Worm (Caenorhabditis elegans) whole organism, L4 larva: Measurements from ENCODE around the gene cyp-14A2.
A peak's percentile ranks its signal among the peaks of the same experiment; 100 is the strongest.

ENCODE experiments used
- F10B5.3 ChIP-seq: sonication (generic microtip); optimal IDR thresholded peaks from 2 replicates; lab custom pipeline; 2016; ENCODE audit warnings: mild to moderate bottlenecking, missing genetic modification characterization, missing compliant biosample characterization
- R02D3.7 ChIP-seq: fragments of 150-350 bp; sonication (generic microtip); optimal IDR thresholded peaks from 3 replicates; lab custom pipeline; 2014; ENCODE audit warnings: missing biosample characterization, missing genetic modification characterization
- T20F7.1 ChIP-seq: fragments of 200-800 bp; sonication (Bioruptor generic); optimal IDR thresholded peaks from 2 replicates; lab custom pipeline; 2018; ENCODE audit warnings: mild to moderate bottlenecking, missing genetic modification characterization, missing compliant biosample characterization
- Y48G9A.11 ChIP-seq: fragments of 200-800 bp; sonication (Bioruptor generic); IDR thresholded peaks from 2 replicates; pipeline ENCODE4 v1.3.6; 2022; ENCODE audit warnings: missing genetic modification reagents, missing genetic modification characterization, missing compliant biosample characterization
- Y75B8A.6 ChIP-seq: fragments of 200-800 bp; sonication (Bioruptor generic); IDR thresholded peaks from 2 replicates; pipeline ENCODE4 v1.3.6; 2022; ENCODE audit warnings: missing genetic modification reagents, missing genetic modification characterization, missing compliant biosample characterization
- aha-1 ChIP-seq: fragments of 150-350 bp; peaks from one replicate; lab custom pipeline; 2014; ENCODE audit warnings: missing biosample characterization, missing genetic modification characterization
- aly-2 ChIP-seq: sonication (generic microtip); optimal IDR thresholded peaks from 2 replicates; lab custom pipeline; 2018; ENCODE audit warnings: missing biosample characterization, missing genetic modification characterization
- ceh-20 ChIP-seq: fragments of 200-800 bp; sonication (Bioruptor generic); IDR thresholded peaks from 2 replicates; pipeline ENCODE4 v1.3.6; 2022; ENCODE audit warnings: missing genetic modification reagents, missing genetic modification characterization, missing compliant biosample characterization
- ceh-32 ChIP-seq: sonication (generic microtip); optimal IDR thresholded peaks from 2 replicates; lab custom pipeline; 2016; ENCODE audit warnings: mild to moderate bottlenecking, missing genetic modification characterization, missing compliant biosample characterization; ENCODE audit not compliant: poor library complexity
- ceh-62 ChIP-seq: sonication (generic microtip); optimal IDR thresholded peaks from 2 replicates; lab custom pipeline; 2017; ENCODE audit warnings: missing biosample characterization, missing genetic modification characterization
- daf-12 ChIP-seq: fragments of 150-350 bp; optimal IDR thresholded peaks from 2 replicates; lab custom pipeline; 2014; ENCODE audit warnings: missing biosample characterization, missing genetic modification reagents, missing genetic modification characterization
- dmd-8 ChIP-seq: fragments of 200-800 bp; sonication (Bioruptor generic); IDR thresholded peaks from 2 replicates; pipeline ENCODE4 v1.3.6; 2022; ENCODE audit warnings: missing genetic modification characterization, missing compliant biosample characterization
- dmd-9 ChIP-seq: fragments of 200-800 bp; sonication (Bioruptor generic); IDR thresholded peaks from 2 replicates; pipeline ENCODE4 v1.3.6; 2022; ENCODE audit warnings: missing genetic modification reagents, missing genetic modification characterization, missing compliant biosample characterization
- dve-1 ChIP-seq: sonication (generic microtip); optimal IDR thresholded peaks from 2 replicates; lab custom pipeline; 2017; ENCODE audit warnings: antibody characterized with exemption, mild to moderate bottlenecking, missing genetic modification characterization, missing compliant biosample characterization; ENCODE audit not compliant: insufficient read depth
- egl-43 ChIP-seq: fragments of 200-800 bp; sonication (Bioruptor generic); IDR thresholded peaks from 2 replicates; pipeline ENCODE4 v1.3.6; 2022; ENCODE audit warnings: missing genetic modification reagents, missing genetic modification characterization, missing compliant biosample characterization
- fos-1 ChIP-seq: fragments of 150-350 bp; optimal IDR thresholded peaks from 2 replicates; lab custom pipeline; 2014; ENCODE audit warnings: missing biosample characterization, missing genetic modification characterization
- hmg-1.1 ChIP-seq: fragments of 200-800 bp; sonication (Bioruptor generic); IDR thresholded peaks from 2 replicates; pipeline ENCODE4 v1.3.6; 2022; ENCODE audit warnings: missing genetic modification reagents, missing genetic modification characterization, missing compliant biosample characterization
- jun-1 ChIP-seq: fragments of 150-350 bp; optimal IDR thresholded peaks from 2 replicates; lab custom pipeline; 2014; ENCODE audit warnings: missing biosample characterization, missing genetic modification reagents, missing genetic modification characterization
- lin-1 ChIP-seq: fragments of 200-800 bp; sonication (Bioruptor generic); IDR thresholded peaks from 2 replicates; pipeline ENCODE4 v1.3.6; 2022; ENCODE audit warnings: missing genetic modification reagents, missing genetic modification characterization, missing compliant biosample characterization
- lin-15B ChIP-seq: fragments of 150-350 bp; sonication (generic microtip); optimal IDR thresholded peaks from 3 replicates; lab custom pipeline; 2014; ENCODE audit warnings: missing biosample characterization, missing genetic modification characterization
- lsy-2 ChIP-seq, 2 experiments: fragments of 150-350 bp in 1 of 2; sonication (generic microtip) in 1 of 2; optimal IDR thresholded peaks; 2 replicates each; lab custom pipeline; 2014 to 2017; ENCODE audit warnings: missing biosample characterization in 2 of 2, missing genetic modification characterization in 2 of 2
- madf-5 ChIP-seq, 2 experiments: fragments of 200-800 bp; sonication (Bioruptor generic); IDR thresholded peaks; 2 replicates each; pipeline ENCODE4 v1.3.6; 2022; ENCODE audit warnings: missing compliant biosample characterization in 2 of 2, missing genetic modification characterization in 2 of 2
- mdl-1 ChIP-seq, 2 experiments: fragments of 150-350 bp in 1 of 2; sonication (generic microtip) in 1 of 2; optimal IDR thresholded peaks; 2 replicates each; lab custom pipeline; 2014 to 2017; ENCODE audit warnings: missing biosample characterization in 2 of 2, missing genetic modification characterization in 2 of 2
- mdt-29 ChIP-seq: fragments of 200-800 bp; sonication (Bioruptor generic); IDR thresholded peaks from 2 replicates; pipeline ENCODE4 v1.3.6; 2022; ENCODE audit warnings: missing genetic modification reagents, missing genetic modification characterization, missing compliant biosample characterization
- mep-1 ChIP-seq: fragments of 150-350 bp; sonication (generic microtip); optimal IDR thresholded peaks from 3 replicates; lab custom pipeline; 2014; ENCODE audit warnings: missing biosample characterization, missing genetic modification characterization
- nhr-10 ChIP-seq: fragments of 150-350 bp; optimal IDR thresholded peaks from 2 replicates; lab custom pipeline; 2014; ENCODE audit warnings: missing biosample characterization, missing genetic modification characterization
- nhr-11 ChIP-seq: fragments of 150-350 bp; optimal IDR thresholded peaks from 2 replicates; lab custom pipeline; 2014; ENCODE audit warnings: missing biosample characterization, missing genetic modification characterization
- nhr-25 ChIP-seq: sonication (generic microtip); optimal IDR thresholded peaks from 2 replicates; lab custom pipeline; 2017; ENCODE audit warnings: missing genetic modification characterization, mild to moderate bottlenecking, missing compliant biosample characterization, antibody characterized with exemption, moderate library complexity, borderline replicate concordance; ENCODE audit not compliant: insufficient read depth
- nhr-28 ChIP-seq: fragments of 150-350 bp; optimal IDR thresholded peaks from 2 replicates; lab custom pipeline; 2014; ENCODE audit warnings: missing biosample characterization, missing genetic modification characterization
- nhr-42 ChIP-seq: fragments of 200-800 bp; sonication (Bioruptor generic); IDR thresholded peaks from 2 replicates; pipeline ENCODE4 v1.3.6; 2022; ENCODE audit warnings: missing genetic modification characterization, missing compliant biosample characterization
- nhr-6 ChIP-seq: fragments of 150-350 bp; optimal IDR thresholded peaks from 2 replicates; lab custom pipeline; 2014; ENCODE audit warnings: missing biosample characterization, missing genetic modification characterization
- nhr-76 ChIP-seq: fragments of 150-350 bp; optimal IDR thresholded peaks from 2 replicates; lab custom pipeline; 2014; ENCODE audit warnings: missing biosample characterization, missing genetic modification characterization
- nhr-77 ChIP-seq: fragments of 150-350 bp; optimal IDR thresholded peaks from 2 replicates; lab custom pipeline; 2014; ENCODE audit warnings: missing biosample characterization, missing genetic modification characterization
- pha-4 ChIP-seq, 2 experiments: fragments of 150-350 bp in 1 of 2; fragments of 200-800 bp in 1 of 2; sonication (Bioruptor generic) in 1 of 2; IDR thresholded peaks in 1 of 2; optimal IDR thresholded peaks in 1 of 2; 2 replicates each; pipeline versions ENCODE4 v1.3.6 to Lab custom; 2014 to 2022; ENCODE audit warnings: missing genetic modification characterization in 2 of 2, missing genetic modification reagents in 2 of 2, missing biosample characterization in 1 of 2, missing compliant biosample characterization in 1 of 2
- php-3 ChIP-seq: fragments of 200-800 bp; sonication (Bioruptor generic); IDR thresholded peaks from 2 replicates; pipeline ENCODE4 v1.3.6; 2022; ENCODE audit warnings: missing genetic modification reagents, missing genetic modification characterization, missing compliant biosample characterization
- pqm-1 ChIP-seq: sonication (generic microtip); optimal IDR thresholded peaks from 2 replicates; lab custom pipeline; 2017; ENCODE audit warnings: missing biosample characterization, missing genetic modification characterization
- rbr-2 ChIP-seq: sonication (generic microtip); optimal IDR thresholded peaks from 2 replicates; lab custom pipeline; 2016; ENCODE audit warnings: missing genotype, missing genetic modification characterization, missing compliant biosample characterization
- saeg-2 ChIP-seq: fragments of 200-800 bp; sonication (Bioruptor generic); IDR thresholded peaks from 2 replicates; pipeline ENCODE4 v1.3.6; 2022; ENCODE audit warnings: missing genetic modification reagents, missing genetic modification characterization, missing compliant biosample characterization
- sdz-12 ChIP-seq: fragments of 200-800 bp; sonication (Bioruptor generic); optimal IDR thresholded peaks from 2 replicates; lab custom pipeline; 2018; ENCODE audit warnings: mild to moderate bottlenecking, missing genetic modification characterization, missing compliant biosample characterization
- skn-1 ChIP-seq: fragments of 150-350 bp; optimal IDR thresholded peaks from 2 replicates; lab custom pipeline; 2014; ENCODE audit warnings: missing biosample characterization, missing genetic modification characterization
- snpc-1.2 ChIP-seq: fragments of 200-800 bp; sonication (Bioruptor generic); IDR thresholded peaks from 2 replicates; pipeline ENCODE4 v1.3.6; 2022; ENCODE audit warnings: missing genetic modification reagents, missing genetic modification characterization, missing compliant biosample characterization
- spr-1 ChIP-seq: sonication (generic microtip); optimal IDR thresholded peaks from 2 replicates; lab custom pipeline; 2016; ENCODE audit warnings: mild to moderate bottlenecking, missing genetic modification characterization, missing compliant biosample characterization
- unc-39 ChIP-seq: sonication (generic microtip); optimal IDR thresholded peaks from 2 replicates; lab custom pipeline; 2017; ENCODE audit warnings: missing biosample characterization, missing genetic modification characterization
- zfp-2 ChIP-seq: sonication (generic microtip); optimal IDR thresholded peaks from 2 replicates; lab custom pipeline; 2016; ENCODE audit warnings: mild to moderate bottlenecking, missing genetic modification characterization, missing compliant biosample characterization
- zip-2 ChIP-seq: fragments of 150-350 bp; optimal IDR thresholded peaks from 2 replicates; lab custom pipeline; 2014; ENCODE audit warnings: missing biosample characterization, missing genetic modification characterization
- ztf-7 ChIP-seq: fragments of 150-350 bp; optimal IDR thresholded peaks from 2 replicates; lab custom pipeline; 2014; ENCODE audit warnings: missing biosample characterization, missing genetic modification characterization

cyp-14A2 gene

DNA sequence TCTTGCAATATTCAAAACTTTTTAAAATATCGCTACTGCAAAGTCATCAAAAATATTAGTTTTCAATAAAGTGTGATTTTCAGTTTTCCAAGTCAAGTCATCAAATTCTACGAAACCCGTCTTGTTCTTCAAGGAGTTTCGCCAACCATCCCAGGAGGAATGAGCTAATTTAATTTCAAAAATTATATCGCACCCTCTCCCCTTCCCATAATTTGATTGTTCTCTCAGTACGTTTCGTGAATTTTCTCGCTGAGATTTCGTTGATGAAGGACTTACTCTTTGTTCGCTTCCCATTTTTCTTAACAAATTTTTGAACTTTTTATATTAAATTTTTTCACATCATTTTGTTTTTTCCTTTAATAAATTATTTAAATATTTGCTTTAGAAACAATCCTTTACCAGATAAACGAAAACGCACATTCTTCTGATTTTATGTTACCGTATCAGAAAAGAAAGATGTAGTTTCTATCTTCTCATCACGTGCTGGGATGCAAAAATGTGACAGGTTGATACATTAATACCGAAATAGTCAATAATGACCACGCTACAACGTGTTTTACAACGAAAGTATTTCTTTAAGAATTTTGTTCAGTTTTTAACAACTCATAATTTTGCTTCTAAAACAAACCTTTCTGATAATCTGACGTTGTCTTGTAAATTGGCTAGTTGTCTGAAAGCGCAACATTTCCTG, 22.7 kb downstream of the cyp-14A2 start (continued):
- TF ChIP-seq nhr-6 (tag; lab: Kevin White, UChicago) (no peak), mdl-1 (tag; optimal IDR thresholded peaks at IDR 0.05; lab: Kevin White, UChicago) (peak in 1 of 2 experiments; percentile 45), lsy-2 (tag; optimal IDR thresholded peaks at IDR 0.05; lab: Kevin White, UChicago) (no peak), dmd-9 (GFP tag; lab: Robert Waterston, UW) (no peak), nhr-28 (tag; lab: Kevin White, UChicago) (peak; percentile 82), rbr-2 (tag; lab: Kevin White, UChicago) (no peak), lin-15B (no peak), sdz-12 (GFP tag; lab: Kevin White, UChicago) (no peak), nhr-77 (tag; lab: Kevin White, UChicago) (no peak), madf-5 (GFP tag; IDR thresholded peaks at IDR 0.05; lab: Robert Waterston, UW) (no peak), aly-2 (tag; lab: Kevin White, UChicago) (no peak), Y48G9A.11 (GFP tag; lab: Robert Waterston, UW) (no peak), zip-2 (tag; lab: Kevin White, UChicago) (no peak)
- TF ChIP-seq, all 104 proteins: peak for 9

- TF ChIP-seq spr-1 (tag; lab: Kevin White, UChicago) = no peak
- TF ChIP-seq nhr-76 (tag; lab: Kevin White, UChicago) = no peak
- TF ChIP-seq saeg-2 (GFP tag; lab: Robert Waterston, UW) = no peak
- TF ChIP-seq dmd-8 = no peak
- TF ChIP-seq ceh-62 (tag; lab: Kevin White, UChicago) = no peak
- TF ChIP-seq R02D3.7 = no peak
- TF ChIP-seq Y48G9A.11 (GFP tag; lab: Robert Waterston, UW) = no peak
- no peak for TF ChIP-seq jun-1 (tag; lab: Kevin White, UChicago)
- no peak for TF ChIP-seq mdt-29
- no peak for TF ChIP-seq ceh-32
- TF ChIP-seq mep-1 (tag; lab: Kevin White, UChicago) = no peak
Observed at ce11 chrX:13245090-13245489, 24.4 kb downstream of the cyp-14A2 start, which contains the start of gene hpl-1. Gene hpl-1, plus strand, starts transcription at chrX:13245390.

DNA sequence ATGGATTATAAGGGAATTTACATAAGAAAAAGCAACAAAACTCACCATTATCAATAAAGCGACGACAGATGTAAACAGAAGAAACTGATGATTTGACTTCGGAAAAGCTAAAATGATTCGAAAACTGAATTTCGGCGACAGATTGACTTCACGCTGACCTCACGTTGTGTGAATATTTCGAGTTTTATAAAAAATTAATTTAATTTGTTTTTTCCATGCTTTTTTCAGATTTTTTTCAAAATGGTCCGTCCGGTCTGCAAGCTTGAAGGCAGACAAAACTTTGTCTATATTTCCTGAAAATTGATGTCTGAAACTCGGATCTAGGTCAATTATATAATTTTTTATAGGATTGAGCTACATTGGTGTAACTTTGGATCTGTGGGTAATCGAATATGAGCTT, 27.3 kb downstream of the cyp-14A2 start, which contains the start of gene K08H2.5:
Gene K08H2.5 (minus strand): TSS at position 101 of the 400 bp plus-strand sequence.
- no peak for TF ChIP-seq pha-4 (GFP tag; IDR thresholded peaks at IDR 0.05; lab: Robert Waterston, UW)
- TF ChIP-seq pha-4 (tag; optimal IDR thresholded peaks at IDR 0.05; lab: Kevin White, UChicago) = no peak
- no peak for TF ChIP-seq skn-1 (tag; lab: Kevin White, UChicago)
- TF ChIP-seq ceh-20 (GFP tag; lab: Robert Waterston, UW) = no peak
- TF ChIP-seq unc-39 (tag; lab: Kevin White, UChicago) = no peak
- TF ChIP-seq nhr-10 (tag; lab: Kevin White, UChicago) = no peak
- no peak for TF ChIP-seq Y75B8A.6 (GFP tag; lab: Robert Waterston, UW)
- TF ChIP-seq nhr-76 (tag; lab: Kevin White, UChicago) = no peak
- no peak for TF ChIP-seq lin-1 (GFP tag; lab: Robert Waterston, UW)
- no peak for TF ChIP-seq php-3
- no peak for TF ChIP-seq nhr-11 (tag; lab: Kevin White, UChicago)
- TF ChIP-seq mep-1 (tag; lab: Kevin White, UChicago) = no peak
- TF ChIP-seq fos-1 (tag; lab: Kevin White, UChicago) = no peak
- no peak for TF ChIP-seq nhr-42 (GFP tag; lab: Robert Waterston, UW)
- no peak for TF ChIP-seq mdl-1 (tag; optimal IDR thresholded peaks at IDR 0.05; lab: Kevin White, UChicago)
- TF ChIP-seq ztf-7 (tag; lab: Kevin White, UChicago) = no peak

- TF ChIP-seq zfp-2 (tag; lab: Kevin White, UChicago) (no peak), nhr-10 (tag; lab: Kevin White, UChicago) (no peak), hmg-1.1 (GFP tag; lab: Robert Waterston, UW) (no peak), pqm-1 (tag; lab: Kevin White, UChicago) (no peak), dve-1 (tag; lab: Kevin White, UChicago) (no peak), nhr-25 (no peak), Y75B8A.6 (GFP tag; lab: Robert Waterston, UW) (no peak), ceh-32 (no peak), egl-43 (GFP tag; lab: Robert Waterston, UW) (no peak), lin-15B (no peak), F10B5.3 (tag; lab: Kevin White, UChicago) (no peak), snpc-1.2 (GFP tag; lab: Robert Waterston, UW) (no peak), T20F7.1 (GFP tag; lab: Kevin White, UChicago) (no peak), mep-1 (tag; lab: Kevin White, UChicago) (no peak), aha-1 (tag; lab: Kevin White, UChicago) (no peak), daf-12 (tag; lab: Kevin White, UChicago) (no peak)
Observed at ce11 chrX:13238197-13238596, 31.3 kb downstream of the cyp-14A2 start, which contains the start of gene K08H2.4. Gene K08H2.4, plus strand, starts transcription at chrX:13238497.
